Fruit fly (Drosophila melanogaster) whole organism, wandering third instar larva: ENCODE results near the gene CG3434.

Experiments used
- Abd-B ChIP-seq: fragments of >200 bp; optimal IDR thresholded peaks from 2 replicates; lab custom pipeline; 2017; ENCODE audit warnings: missing biosample characterization, missing genetic modification characterization
- CG32264 ChIP-seq: fragments of 200-800 bp; sonication (Bioruptor generic); optimal IDR thresholded peaks from 2 replicates; lab custom pipeline; 2016; ENCODE audit warnings: missing biosample characterization, missing genetic modification characterization
- CG9705 ChIP-seq: fragments of 200-800 bp; sonication (Bioruptor generic); optimal IDR thresholded peaks from 2 replicates; lab custom pipeline; 2018; ENCODE audit warnings: missing biosample characterization, mild to moderate bottlenecking, missing genetic modification characterization
- CrebA ChIP-seq: fragments of 200-800 bp; sonication (Bioruptor generic); optimal IDR thresholded peaks from 2 replicates; lab custom pipeline; 2016; ENCODE audit warnings: missing biosample characterization, mild to moderate bottlenecking, missing genetic modification characterization, borderline replicate concordance
- Dif ChIP-seq: fragments of 200-275, 200-300 bp; sonication (Bioruptor generic); optimal IDR thresholded peaks from 2 replicates; lab custom pipeline; 2018; ENCODE audit warnings: missing biosample characterization, missing genetic modification characterization; ENCODE audit not compliant: partially characterized antibody
- HLH106 ChIP-seq: fragments of 200-800 bp; optimal IDR thresholded peaks from 3 replicates; lab custom pipeline; 2019; ENCODE audit warnings: missing biosample characterization, mild to moderate bottlenecking, missing genetic modification characterization, moderate library complexity
- Hnf4 ChIP-seq: fragments of 200-800 bp; sonication (Bioruptor generic); optimal IDR thresholded peaks from 2 replicates; lab custom pipeline; 2016; ENCODE audit warnings: missing biosample characterization, mild to moderate bottlenecking, missing genetic modification characterization
- Hr78 ChIP-seq: fragments of >200 bp; optimal IDR thresholded peaks from 2 replicates; lab custom pipeline; 2017; ENCODE audit warnings: missing biosample characterization, missing genetic modification characterization
- Hr83 ChIP-seq: fragments of 200-300 bp; sonication (Bioruptor generic); optimal IDR thresholded peaks from 2 replicates; lab custom pipeline; 2016; ENCODE audit warnings: missing biosample characterization, mild to moderate bottlenecking, missing genetic modification characterization, moderate library complexity; ENCODE audit not compliant: poor library complexity, severe bottlenecking
- Jra ChIP-seq: sonication (Bioruptor generic); optimal IDR thresholded peaks from 2 replicates; lab custom pipeline; 2016; ENCODE audit warnings: missing biosample characterization, missing genetic modification characterization
- Mio ChIP-seq: sonication (Bioruptor generic); optimal IDR thresholded peaks from 2 replicates; lab custom pipeline; 2016; ENCODE audit warnings: missing biosample characterization, missing genetic modification characterization
- Myc ChIP-seq: fragments of >200 bp; optimal IDR thresholded peaks from 2 replicates; lab custom pipeline; 2017
- N ChIP-seq: fragments of >200 bp; optimal IDR thresholded peaks from 2 replicates; lab custom pipeline; 2018; ENCODE audit warnings: missing biosample characterization, missing external identifiers, missing genetic modification characterization
- OdsH ChIP-seq: fragments of 200-800 bp; sonication (Bioruptor generic); optimal IDR thresholded peaks from 2 replicates; lab custom pipeline; 2016; ENCODE audit warnings: missing biosample characterization, mild to moderate bottlenecking, missing genetic modification characterization
- Rel ChIP-seq, 2 experiments: fragments of 200-800 bp; sonication (Bioruptor generic) in 1 of 2; optimal IDR thresholded peaks; 2 replicates in 1 of 2; 3 replicates in 1 of 2; lab custom pipeline; 2016 to 2019; ENCODE audit warnings: mild to moderate bottlenecking in 2 of 2, missing biosample characterization in 2 of 2, missing genetic modification characterization in 2 of 2, moderate library complexity in 1 of 2
- Sp1 ChIP-seq: fragments of 200-800 bp; sonication (Bioruptor generic); optimal IDR thresholded peaks from 3 replicates; lab custom pipeline; 2019; ENCODE audit warnings: missing biosample characterization, mild to moderate bottlenecking, missing genetic modification characterization, moderate library complexity
- Vsx2 ChIP-seq: fragments of 200-300, 225-300 bp; sonication (Bioruptor generic); optimal IDR thresholded peaks from 2 replicates; lab custom pipeline; 2018; ENCODE audit warnings: missing biosample characterization, missing genetic modification characterization; ENCODE audit not compliant: partially characterized antibody
- br ChIP-seq: fragments of 200-800 bp; sonication (Bioruptor generic); optimal IDR thresholded peaks from 2 replicates; lab custom pipeline; 2016; ENCODE audit warnings: missing biosample characterization, missing genetic modification characterization
- brk ChIP-seq: fragments of 200-800 bp; sonication (Bioruptor generic); optimal IDR thresholded peaks from 2 replicates; lab custom pipeline; 2016; ENCODE audit warnings: missing biosample characterization, mild to moderate bottlenecking, missing genetic modification characterization
- dl ChIP-seq, 2 experiments: fragments of 175-275, 200-275 bp in 1 of 2; fragments of 200-275 bp in 1 of 2; sonication (Bioruptor generic); optimal IDR thresholded peaks; lab custom pipeline; 2018; ENCODE audit warnings: mild to moderate bottlenecking in 2 of 2, missing biosample characterization in 2 of 2, missing genetic modification characterization in 2 of 2, moderate library complexity in 2 of 2; ENCODE audit not compliant: partially characterized antibody in 2 of 2, insufficient read depth in 1 of 2
- dmrt93B ChIP-seq: fragments of 200-800 bp; sonication (Bioruptor generic); optimal IDR thresholded peaks from 2 replicates; lab custom pipeline; 2018; ENCODE audit warnings: missing biosample characterization, mild to moderate bottlenecking, missing genetic modification characterization
- dsf ChIP-seq: sonication (Bioruptor generic); optimal IDR thresholded peaks from 2 replicates; lab custom pipeline; 2016; ENCODE audit warnings: missing biosample characterization, missing genetic modification characterization, borderline replicate concordance
- ey ChIP-seq: fragments of 200-800 bp; sonication (Bioruptor generic); optimal IDR thresholded peaks from 2 replicates; lab custom pipeline; 2016; ENCODE audit warnings: missing biosample characterization, missing genetic modification characterization
- foxo ChIP-seq, 2 experiments: fragments of 200-800 bp; sonication (Bioruptor generic); optimal IDR thresholded peaks; 2 replicates in 1 of 2; 3 replicates in 1 of 2; lab custom pipeline; 2016 to 2017; ENCODE audit warnings: missing biosample characterization in 2 of 2, missing genetic modification characterization in 2 of 2
- fru ChIP-seq: fragments of 200-800 bp; sonication (Bioruptor generic); optimal IDR thresholded peaks from 3 replicates; lab custom pipeline; 2016; ENCODE audit warnings: missing biosample characterization, mild to moderate bottlenecking, missing genetic modification characterization
- h ChIP-seq: fragments of 200-800 bp; sonication (Bioruptor generic); optimal IDR thresholded peaks from 3 replicates; lab custom pipeline; 2016; ENCODE audit warnings: missing biosample characterization, mild to moderate bottlenecking, missing genetic modification characterization
- jim ChIP-seq: fragments of 175-275, 200-325 bp; sonication (Bioruptor generic); optimal IDR thresholded peaks from 2 replicates; lab custom pipeline; 2016; ENCODE audit warnings: missing biosample characterization, mild to moderate bottlenecking, missing genetic modification characterization
- lola ChIP-seq: fragments of >200 bp; optimal IDR thresholded peaks from 2 replicates; lab custom pipeline; 2017; ENCODE audit warnings: missing biosample characterization, missing genetic modification characterization
- pan ChIP-seq: fragments of >200 bp; optimal IDR thresholded peaks from 2 replicates; lab custom pipeline; 2017
- psq ChIP-seq: fragments of 200-800 bp; sonication (Bioruptor generic); optimal IDR thresholded peaks from 3 replicates; lab custom pipeline; 2017; ENCODE audit warnings: missing biosample characterization, mild to moderate bottlenecking, missing genetic modification characterization, moderate library complexity
- rgr ChIP-seq: fragments of 200-800 bp; sonication (Bioruptor generic); optimal IDR thresholded peaks from 3 replicates; lab custom pipeline; 2016; ENCODE audit warnings: missing biosample characterization, mild to moderate bottlenecking, missing genetic modification characterization
- sv ChIP-seq: fragments of 200-800 bp; sonication (Bioruptor generic); optimal IDR thresholded peaks from 3 replicates; lab custom pipeline; 2016; ENCODE audit warnings: missing biosample characterization, missing genetic modification characterization
- tai ChIP-seq: sonication (Bioruptor generic); optimal IDR thresholded peaks from 2 replicates; lab custom pipeline; 2016; ENCODE audit warnings: missing biosample characterization, missing genetic modification characterization
- usp ChIP-seq: fragments of >200 bp; optimal IDR thresholded peaks from 2 replicates; lab custom pipeline; 2017; ENCODE audit warnings: missing biosample characterization, missing genetic modification characterization
- woc ChIP-seq: sonication (Bioruptor generic); optimal IDR thresholded peaks from 2 replicates; lab custom pipeline; 2016; ENCODE audit warnings: missing biosample characterization, mild to moderate bottlenecking, missing genetic modification characterization

Gene CG3434

DNA sequence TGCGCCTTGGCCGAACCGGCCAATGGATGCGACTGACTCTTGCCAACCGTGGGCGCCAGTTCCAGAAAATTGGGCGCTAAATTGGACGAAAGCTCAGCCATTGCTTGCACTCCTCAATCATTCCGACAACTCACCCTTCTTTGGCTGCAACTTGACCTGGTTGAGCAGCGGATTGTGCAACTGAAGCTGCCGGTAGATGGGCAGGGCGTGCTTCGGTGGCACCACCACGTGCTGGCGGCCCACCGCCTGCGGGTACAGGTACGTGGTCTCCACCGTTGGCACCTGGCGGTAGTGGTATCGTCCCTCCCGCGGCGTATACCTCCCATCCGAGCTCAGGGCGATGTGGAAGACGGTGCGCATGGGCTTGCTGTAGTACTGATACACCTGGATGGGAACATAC lies 29.8 kb upstream of the CG3434 start:
- TF ChIP-seq ey (no peak), woc (GFP tag; lab: Kevin White, UChicago) (no peak)

DNA sequence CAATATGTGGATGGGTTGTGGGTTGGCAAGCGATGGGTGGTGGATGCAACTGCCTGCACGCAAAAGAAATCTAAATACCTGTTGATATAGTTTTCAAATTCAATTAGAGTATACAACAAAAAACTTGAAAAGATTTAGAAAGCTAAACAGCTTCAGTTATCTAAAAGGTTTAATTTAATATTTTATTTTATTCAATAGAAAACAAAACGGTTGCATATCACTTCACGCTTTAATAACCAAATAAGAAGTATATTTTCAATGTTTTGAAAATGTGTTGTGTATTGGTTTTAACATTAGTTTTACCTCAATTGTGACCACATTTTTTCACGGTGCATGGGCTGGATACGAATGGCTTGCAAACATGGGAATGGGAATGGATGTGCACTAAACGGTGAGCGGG lies 29.0 kb upstream of the CG3434 start:
- TF ChIP-seq Dif (GFP tag; lab: Kevin White, UChicago) = no peak
- no peak for TF ChIP-seq br (GFP tag; lab: Kevin White, UChicago)

DNA sequence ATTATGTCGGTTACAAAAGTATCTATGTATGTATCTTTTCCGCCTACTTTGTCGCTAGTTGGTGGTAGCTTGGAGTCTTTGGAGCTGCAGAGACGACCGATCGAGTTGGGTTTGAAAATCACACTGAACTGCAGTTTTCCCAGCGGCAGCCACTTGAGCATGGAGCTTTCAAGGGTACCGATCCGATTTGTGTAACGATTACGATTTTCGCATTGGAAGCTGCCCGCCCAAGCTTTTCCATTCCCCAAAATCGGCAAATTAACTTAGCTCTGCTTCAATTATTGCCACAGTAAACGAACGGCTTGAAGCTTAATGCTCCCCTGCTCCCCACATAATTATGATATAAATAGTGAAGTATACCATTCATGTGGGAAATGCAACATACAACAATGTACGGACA lies 28.5 kb upstream of the CG3434 start, which contains the start of gene CG32036:
CG32036 (minus strand) TSS at position 101 of the 400 bp plus-strand sequence.
- TF ChIP-seq N (GFP tag; lab: Kevin White, UChicago) (no peak), sv (GFP tag; lab: Kevin White, UChicago) (no peak), Myc (lab: Kevin White, UChicago) (no peak), OdsH (GFP tag; lab: Kevin White, UChicago) (no peak), Vsx2 (GFP tag; lab: Kevin White, UChicago) (no peak), Hr83 (GFP tag; lab: Kevin White, UChicago) (no peak), HLH106 (tag; lab: Kevin White, UChicago) (no peak), CG9705 (GFP tag; lab: Kevin White, UChicago) (no peak), CrebA (no peak), psq (GFP tag; lab: Kevin White, UChicago) (no peak), Mio (GFP tag; lab: Kevin White, UChicago) (no peak), dl (GFP tag; optimal IDR thresholded peaks at IDR 0.05; lab: Kevin White, UChicago; ENCODE audit: insufficient read depth in 1 of 2, partially characterized antibody in 2 of 2) (no peak), dsf (GFP tag; lab: Kevin White, UChicago) (no peak), CG32264 (GFP tag; lab: Kevin White, UChicago) (no peak), Hr78 (GFP tag; lab: Kevin White, UChicago) (no peak)
- TF ChIP-seq, all 38 proteins: peak for 0

DNA sequence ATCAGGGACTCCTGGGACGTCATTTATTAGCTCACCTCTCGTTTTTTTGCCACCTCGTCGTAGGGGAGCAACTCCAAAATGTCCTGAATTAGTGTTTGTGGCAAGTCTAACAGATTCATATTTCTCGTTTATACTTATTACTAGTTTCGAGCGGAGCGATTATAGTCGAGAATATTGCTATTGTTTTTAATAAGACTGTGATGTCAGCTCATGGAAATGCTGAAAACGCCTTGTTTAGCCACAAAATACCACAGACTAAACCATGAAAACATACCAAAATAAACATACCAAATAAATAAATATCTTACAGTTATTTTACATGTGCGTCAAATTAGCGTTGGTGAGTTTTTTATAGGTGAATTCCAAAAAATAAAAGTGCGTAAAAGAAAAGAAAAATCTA lies 27.0 kb upstream of the CG3434 start, which contains the start of gene pall:
pall (minus strand) TSS at position 205 of the 400 bp plus-strand sequence.
- TF ChIP-seq Abd-B (GFP tag; lab: Kevin White, UChicago) (no peak), Mio (GFP tag; lab: Kevin White, UChicago) (no peak), OdsH (GFP tag; lab: Kevin White, UChicago) (no peak), dsf (GFP tag; lab: Kevin White, UChicago) (no peak), tai (GFP tag; lab: Kevin White, UChicago) (no peak), br (GFP tag; lab: Kevin White, UChicago) (no peak), Jra (GFP tag; lab: Kevin White, UChicago) (no peak), ey (no peak), Hnf4 (GFP tag; lab: Kevin White, UChicago) (no peak), Rel (GFP tag; optimal IDR thresholded peaks at IDR 0.05; lab: Kevin White, UChicago) (no peak), Rel (tag; optimal IDR thresholded peaks at IDR 0.05; lab: Kevin White, UChicago) (peak; percentile 40), jim (no peak), Myc (lab: Kevin White, UChicago) (peak; percentile 48), Hr83 (GFP tag; lab: Kevin White, UChicago) (no peak)
- TF ChIP-seq, all 38 proteins: peak for 2

DNA sequence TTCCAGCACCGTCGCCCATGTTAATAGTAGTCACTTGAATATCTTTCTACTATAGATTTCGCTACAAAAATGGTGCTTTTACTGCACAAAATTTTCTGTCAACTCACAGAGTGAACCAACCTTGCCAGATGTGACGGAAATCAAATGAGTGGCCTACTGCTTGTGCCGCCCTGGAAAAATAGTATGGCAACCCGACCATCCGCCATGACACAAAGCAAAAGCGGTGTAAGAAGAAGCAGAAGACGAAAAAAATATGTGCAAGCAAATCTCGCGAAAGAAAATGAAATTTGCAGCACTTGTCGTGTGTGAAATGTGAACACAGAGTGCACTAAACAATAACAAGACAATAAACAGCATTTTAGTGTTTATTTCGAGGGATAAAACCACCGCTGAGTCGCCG lies 16.2 kb upstream of the CG3434 start, which contains the start of the genes Uch-L5 and Jarid2:
Uch-L5 (minus strand) TSS at position 137 of the 400 bp plus-strand sequence.
Jarid2 (plus strand) TSS at position 210 of the 400 bp plus-strand sequence.
- no peak for TF ChIP-seq Rel (GFP tag; optimal IDR thresholded peaks at IDR 0.05; lab: Kevin White, UChicago)
- peak; percentile 51 for TF ChIP-seq Rel (tag; optimal IDR thresholded peaks at IDR 0.05; lab: Kevin White, UChicago)
- peak in 1 of 2 experiments; percentile 78 for TF ChIP-seq foxo (GFP tag; optimal IDR thresholded peaks at IDR 0.05; lab: Kevin White, UChicago)
- TF ChIP-seq Abd-B (GFP tag; lab: Kevin White, UChicago) = no peak
- no peak for TF ChIP-seq Jra (GFP tag; lab: Kevin White, UChicago)
- TF ChIP-seq dsf (GFP tag; lab: Kevin White, UChicago) = no peak
- TF ChIP-seq Hr83 (GFP tag; lab: Kevin White, UChicago) = peak; percentile 83
- TF ChIP-seq Mio (GFP tag; lab: Kevin White, UChicago) = no peak
- TF ChIP-seq ey = peak; percentile 47
- TF ChIP-seq Sp1 (GFP tag; lab: Kevin White, UChicago) = peak; percentile 55
- peak; percentile 48 for TF ChIP-seq HLH106 (tag; lab: Kevin White, UChicago)
- no peak for TF ChIP-seq dmrt93B
- no peak for TF ChIP-seq sv (GFP tag; lab: Kevin White, UChicago)
- no peak for TF ChIP-seq brk (GFP tag; lab: Kevin White, UChicago)
- no peak for TF ChIP-seq Myc (lab: Kevin White, UChicago)
- peak; percentile 70 for TF ChIP-seq psq (GFP tag; lab: Kevin White, UChicago)
- peak; percentile 68 for TF ChIP-seq rgr (GFP tag; lab: Kevin White, UChicago)
- TF ChIP-seq jim = no peak
- TF ChIP-seq Hr78 (GFP tag; lab: Kevin White, UChicago) = no peak
- no peak for TF ChIP-seq pan
- peak; percentile 49 for TF ChIP-seq fru (GFP tag; lab: Kevin White, UChicago)
- TF ChIP-seq Hnf4 (GFP tag; lab: Kevin White, UChicago) = no peak
- peak; percentile 37 for TF ChIP-seq CG9705 (GFP tag; lab: Kevin White, UChicago)
- no peak for TF ChIP-seq br (GFP tag; lab: Kevin White, UChicago)
- peak; percentile 35 for TF ChIP-seq OdsH (GFP tag; lab: Kevin White, UChicago)
- TF ChIP-seq usp (GFP tag; lab: Kevin White, UChicago) = no peak
- TF ChIP-seq h = peak; percentile 66
- no peak for TF ChIP-seq lola
- TF ChIP-seq, all 38 proteins: peak for 12
